Worm (Caenorhabditis elegans) whole organism, mixed stage, embryonic: Measurements from ENCODE around the gene gpa-13.

Experiments used
- pha-4 ChIP-seq: fragments of 150-350 bp; optimal IDR thresholded peaks from 2 replicates; lab custom pipeline; 2018; ENCODE audit warnings: missing biosample characterization, missing genetic modification reagents, missing genetic modification characterization
- unc-62 ChIP-seq: fragments of 150-350 bp; optimal IDR thresholded peaks from 2 replicates; lab custom pipeline; 2014; ENCODE audit warnings: missing biosample characterization, missing genetic modification reagents, missing genetic modification characterization

- TF ChIP-seq unc-62 (GFP tag; lab: Kevin White, UChicago) = no peak
- TF ChIP-seq pha-4 (tag; lab: Kevin White, UChicago) = no peak
Measured at ce11 chrV:12733465-12734248, 21.1 kb downstream of the gpa-13 start, which contains the start of the genes dhs-21 and xbx-9.
